Fruit fly (Drosophila melanogaster) S2 (cell line): ENCODE measurements around the gene Rab10.
"Not testable (repeated sequence)": the region's sequence is repeated elsewhere in the genome, so short reads cannot be mapped to it uniquely, and the experiment has no call there.

ENCODE experiments used
- CG8478 ChIP-seq: fragments of >200 bp; optimal IDR thresholded peaks from 2 replicates; lab custom pipeline; 2018
- CTCF ChIP-seq, 2 experiments: fragments of >200 bp; optimal IDR thresholded peaks; 2 replicates each; lab custom pipeline; 2018

The Rab10 gene

DNA sequence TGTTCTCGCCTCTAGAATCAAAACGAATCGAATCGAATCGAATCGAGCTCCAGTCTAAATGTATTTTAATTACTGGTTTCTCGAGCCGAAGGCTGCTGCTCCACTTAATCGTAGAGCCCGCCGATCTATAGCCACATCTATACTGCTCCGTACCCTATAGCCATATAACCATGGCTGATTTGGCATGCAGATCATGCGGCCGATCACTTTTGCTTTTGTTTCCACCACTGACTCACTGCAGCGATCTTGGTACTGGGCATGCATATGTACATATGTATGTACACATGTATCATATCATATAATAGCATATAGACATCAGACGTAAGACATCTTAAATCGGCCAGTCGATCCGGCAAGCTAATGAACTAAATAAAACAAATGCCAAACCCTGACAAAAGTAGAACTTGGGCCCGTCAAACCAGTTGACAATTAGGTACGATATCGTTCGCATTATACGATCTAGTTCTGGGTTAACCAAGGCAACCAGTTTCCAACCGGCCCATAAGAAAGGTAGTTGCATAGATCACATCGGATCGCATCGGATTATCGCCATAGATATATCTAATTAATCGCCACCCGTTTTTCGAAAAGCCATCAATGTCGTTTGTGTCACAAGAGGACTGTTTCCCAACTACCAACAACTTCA is 5.8 kb upstream of the Rab10 start:
- TF ChIP-seq CTCF (optimal IDR thresholded peaks at IDR 0.05; lab: Kevin White, UChicago), result no peak
- no peak for TF ChIP-seq CG8478 (lab: Kevin White, UChicago)

DNA sequence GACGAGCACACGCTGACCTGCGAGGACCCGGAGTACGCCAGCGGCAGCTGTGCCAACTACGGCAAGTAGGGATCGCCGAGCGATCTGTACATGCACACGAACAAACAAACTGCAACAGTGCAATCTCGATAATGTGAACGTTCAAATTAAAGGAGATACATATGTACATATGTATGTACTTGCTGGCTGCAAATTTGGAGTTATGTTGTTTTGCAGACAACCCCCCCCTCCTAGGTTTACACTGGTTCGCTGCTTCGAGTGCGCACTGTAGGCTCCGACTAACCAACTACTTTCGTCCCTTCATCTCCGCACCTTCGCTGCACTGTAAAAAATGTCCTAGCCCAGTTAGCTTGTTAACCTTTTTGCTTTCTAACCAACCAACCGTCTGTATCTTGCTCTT is 3.4 kb upstream of the Rab10 start:
- TF ChIP-seq CG8478 (lab: Kevin White, UChicago), result no peak
- TF ChIP-seq CTCF (optimal IDR thresholded peaks at IDR 0.05; lab: Kevin White, UChicago), result no peak

DNA sequence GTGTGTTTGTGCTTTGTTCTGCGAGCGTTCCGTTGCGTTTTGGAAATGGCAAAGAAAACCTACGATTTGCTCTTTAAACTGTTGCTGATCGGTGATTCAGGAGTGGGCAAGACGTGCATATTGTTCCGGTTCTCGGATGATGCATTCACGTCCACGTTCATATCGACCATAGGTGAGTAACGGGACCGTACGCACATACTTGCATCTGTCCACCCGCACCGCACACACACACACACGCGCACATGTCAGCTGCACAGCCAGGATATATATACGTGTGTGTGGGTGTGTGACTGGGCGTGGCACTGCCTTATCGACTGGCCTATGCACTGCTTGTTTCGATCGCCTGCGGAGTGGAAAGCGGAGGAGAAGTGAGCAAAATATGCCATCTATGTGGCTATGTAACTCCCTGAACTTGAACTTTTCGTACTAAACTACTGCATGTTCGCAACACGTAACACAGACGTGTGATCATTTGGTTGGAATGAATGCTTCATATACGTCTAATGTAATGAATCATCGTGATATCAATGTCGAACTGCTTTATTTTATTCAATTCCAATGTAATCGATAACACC is 535 bp downstream of the Rab10 start:
- TF ChIP-seq CG8478 (lab: Kevin White, UChicago) (no peak), CTCF (optimal IDR thresholded peaks at IDR 0.05; lab: Kevin White, UChicago) (no peak)

DNA sequence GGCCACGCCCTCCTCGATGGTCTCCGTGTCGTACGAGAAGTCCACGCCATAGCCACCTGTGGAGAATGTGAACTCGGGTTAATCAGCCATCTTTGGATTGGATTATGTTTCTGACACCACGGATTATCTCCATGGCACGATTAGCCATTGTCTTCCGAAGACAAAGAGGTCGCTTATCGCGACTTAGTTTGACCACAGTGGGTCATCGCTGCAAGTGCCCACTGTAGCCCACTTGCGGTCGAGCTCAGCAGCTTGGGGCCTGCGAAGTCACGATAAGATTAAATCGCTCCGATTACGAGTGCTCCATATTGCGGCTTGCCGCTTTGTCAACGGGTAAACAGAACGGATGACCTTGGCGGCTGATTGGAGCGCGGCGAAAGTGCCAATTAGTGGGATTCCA is 4.8 kb downstream of the Rab10 start:
- TF ChIP-seq CG8478 (lab: Kevin White, UChicago) (no peak), CTCF (optimal IDR thresholded peaks at IDR 0.05; lab: Kevin White, UChicago) (no peak)

- no peak for TF ChIP-seq CG8478 (lab: Kevin White, UChicago)
- peak in 1 of 2 experiments; percentile 23 for TF ChIP-seq CTCF (optimal IDR thresholded peaks at IDR 0.05; lab: Kevin White, UChicago)
These were observed 5.9 kb downstream of the Rab10 start, which contains the start of gene CG17065 for dm6 chrX:20256849-20257590. CG17065 (minus strand) TSS chrX:20257199.

DNA sequence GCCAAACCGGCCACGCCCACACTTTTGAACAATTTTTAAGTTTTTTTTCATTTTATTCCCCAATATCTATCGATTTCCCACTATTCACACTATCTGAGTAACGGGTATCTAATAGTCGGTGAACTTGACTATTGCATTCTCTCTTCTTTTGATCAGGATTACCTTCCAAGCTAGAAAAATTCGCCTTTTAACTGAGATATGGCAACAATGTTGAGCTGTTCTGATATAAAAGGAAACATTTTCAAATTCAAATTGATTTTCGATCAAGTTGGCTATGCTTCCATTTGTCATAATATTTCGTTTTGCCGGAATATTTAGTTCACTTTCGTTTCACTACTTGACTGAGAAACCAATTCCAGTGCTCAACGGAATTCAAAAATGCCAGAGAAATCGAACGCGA is 7.8 kb downstream of the Rab10 start, which contains the start of gene CG42577:
TSS of gene CG42577 (plus strand) at position 301 of the 400 bp plus-strand sequence.
- not testable (repeated sequence) for TF ChIP-seq CTCF (optimal IDR thresholded peaks at IDR 0.05; lab: Kevin White, UChicago); CG8478 (lab: Kevin White, UChicago)

DNA sequence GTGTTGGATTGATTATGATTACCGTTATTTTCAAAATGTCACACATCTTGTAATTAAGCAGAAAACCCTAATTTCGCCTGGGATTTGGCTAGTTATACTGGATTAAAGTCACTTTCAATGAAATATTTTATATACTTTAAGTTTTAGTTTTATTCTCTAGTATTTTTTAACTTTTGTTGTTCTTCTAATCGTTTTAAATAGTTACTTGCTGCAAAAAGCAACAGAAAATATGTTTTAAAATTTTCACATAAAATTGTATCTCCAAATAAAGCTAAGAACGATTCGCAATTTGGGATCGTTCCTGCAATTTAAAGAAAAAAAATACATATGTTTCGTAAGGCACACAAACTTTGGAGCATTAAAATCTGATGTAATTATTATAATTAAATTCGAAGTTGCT is 18.5 kb downstream of the Rab10 start, which contains the start of gene Inx6:
TSS of gene Inx6 (minus strand) at position 101 of the 400 bp plus-strand sequence.
- no peak for TF ChIP-seq CG8478 (lab: Kevin White, UChicago)
- TF ChIP-seq CTCF (optimal IDR thresholded peaks at IDR 0.05; lab: Kevin White, UChicago), result no peak
